Worm (Caenorhabditis elegans): ENCODE results near the gene F21D5.3.

The F21D5.3 gene

ce11 chrIV:8739294-8739693 lies 8.7 kb downstream of the F21D5.3 start, which contains the start of gene F21D5.5:
Gene F21D5.5 (minus strand): TSS chrIV:8739394.
- TF ChIP-seq sem-2 (GFP tag; optimal IDR thresholded peaks at IDR 0.05) (no peak), nhr-2 (tag; optimal IDR thresholded peaks at IDR 0.05) (no peak)

ce11 chrIV:8739926-8740325 lies 9.3 kb downstream of the F21D5.3 start, which contains the start of gene mrps-33:
Gene mrps-33 (minus strand): TSS chrIV:8740026.
- TF ChIP-seq nhr-28 (tag; optimal IDR thresholded peaks at IDR 0.05) (no peak), nhr-2 (tag; optimal IDR thresholded peaks at IDR 0.05) (no peak), elt-1 (tag; optimal IDR thresholded peaks at IDR 0.05; ENCODE audit: borderline replicate concordance, insufficient read depth) (no peak), sem-2 (GFP tag; optimal IDR thresholded peaks at IDR 0.05) (no peak), unc-39 (tag; optimal IDR thresholded peaks at IDR 0.05) (no peak), pha-4 (tag; optimal IDR thresholded peaks at IDR 0.05) (no peak), ztf-11 (tag; optimal IDR thresholded peaks at IDR 0.05) (no peak)

ce11 chrIV:8740952-8741438 lies 10.4 kb downstream of the F21D5.3 start, which contains the start of gene F21D5.6:
Gene F21D5.6 (minus strand): TSS chrIV:8741388.
- no peak for TF ChIP-seq zip-8 (tag; optimal IDR thresholded peaks at IDR 0.05)
- TF ChIP-seq lin-13 (tag; optimal IDR thresholded peaks at IDR 0.05), result no peak
- TF ChIP-seq ces-1 (GFP tag; optimal IDR thresholded peaks at IDR 0.05), result no peak
- no peak for TF ChIP-seq pha-4 (tag; optimal IDR thresholded peaks at IDR 0.05)
- no peak for TF ChIP-seq blmp-1 (tag; optimal IDR thresholded peaks at IDR 0.05)
- no peak for TF ChIP-seq snpc-4 (tag; optimal IDR thresholded peaks at IDR 0.05)

- TF ChIP-seq pha-4 (tag; optimal IDR thresholded peaks at IDR 0.05) (peak; percentile 36), ztf-11 (tag; optimal IDR thresholded peaks at IDR 0.05) (no peak), snpc-4 (tag; optimal IDR thresholded peaks at IDR 0.05) (no peak), sem-2 (GFP tag; optimal IDR thresholded peaks at IDR 0.05) (no peak), mep-1 (tag; optimal IDR thresholded peaks at IDR 0.05) (peak; percentile 49), nhr-237 (tag; optimal IDR thresholded peaks at IDR 0.05) (peak; percentile 33), lsy-2 (tag; optimal IDR thresholded peaks at IDR 0.05) (peak; percentile 65), mab-5 (tag; optimal IDR thresholded peaks at IDR 0.05) (no peak), sptf-1 (tag; optimal IDR thresholded peaks at IDR 0.05) (peak; percentile 31), ces-1 (GFP tag; optimal IDR thresholded peaks at IDR 0.05) (peak; percentile 28), lin-13 (tag; optimal IDR thresholded peaks at IDR 0.05) (peak; percentile 1), nhr-28 (tag; optimal IDR thresholded peaks at IDR 0.05) (no peak), nhr-76 (tag; optimal IDR thresholded peaks at IDR 0.05) (no peak)
Observed at ce11 chrIV:8743654-8744332, 13.2 kb downstream of the F21D5.3 start, which contains the start of gene F21D5.7. Gene F21D5.7 (minus strand): TSS chrIV:8743704.

- TF ChIP-seq nhr-28 (tag; optimal IDR thresholded peaks at IDR 0.05) (no peak), lin-13 (tag; optimal IDR thresholded peaks at IDR 0.05) (no peak), M03D4.4 (tag; optimal IDR thresholded peaks at IDR 0.05) (no peak), elt-3 (tag; optimal IDR thresholded peaks at IDR 0.05) (no peak), unc-39 (tag; optimal IDR thresholded peaks at IDR 0.05) (no peak), ham-2 (GFP tag; optimal IDR thresholded peaks at IDR 0.05) (no peak), ceh-43 (GFP tag; optimal IDR thresholded peaks at IDR 0.05) (no peak), pha-4 (tag; optimal IDR thresholded peaks at IDR 0.05) (no peak), mab-5 (tag; optimal IDR thresholded peaks at IDR 0.05) (no peak), nhr-76 (tag; optimal IDR thresholded peaks at IDR 0.05) (no peak), unc-120 (tag; optimal IDR thresholded peaks at IDR 0.05; ENCODE audit: poor library complexity, severe bottlenecking) (no peak), zip-8 (tag; optimal IDR thresholded peaks at IDR 0.05) (no peak), sptf-1 (tag; optimal IDR thresholded peaks at IDR 0.05) (no peak)
Observed at ce11 chrIV:8745591-8746302, 15.1 kb downstream of the F21D5.3 start, which contains the start of the genes F20C5.7 and parg-1. Gene F20C5.7 (minus strand): TSS chrIV:8745691. Gene parg-1 (plus strand): TSS chrIV:8746252.

ce11 chrIV:8748967-8749366 lies 18.4 kb downstream of the F21D5.3 start:
- TF ChIP-seq hlh-1 (tag; optimal IDR thresholded peaks at IDR 0.05), result no peak
- no peak for TF ChIP-seq nhr-76 (tag; optimal IDR thresholded peaks at IDR 0.05)
- no peak for TF ChIP-seq lin-32 (GFP tag; optimal IDR thresholded peaks at IDR 0.05)
- no peak for TF ChIP-seq ceh-39 (tag; optimal IDR thresholded peaks at IDR 0.05)
- no peak for TF ChIP-seq bed-3 (GFP tag; optimal IDR thresholded peaks at IDR 0.05)
- TF ChIP-seq ham-2 (GFP tag; optimal IDR thresholded peaks at IDR 0.05), result no peak
- no peak for TF ChIP-seq nhr-2 (tag; optimal IDR thresholded peaks at IDR 0.05)
- TF ChIP-seq flh-1 (GFP tag; optimal IDR thresholded peaks at IDR 0.05), result no peak
- TF ChIP-seq cnd-1 (tag; optimal IDR thresholded peaks at IDR 0.05), result no peak
- TF ChIP-seq ceh-83 (GFP tag; optimal IDR thresholded peaks at IDR 0.05), result no peak
- no peak for TF ChIP-seq zip-8 (tag; optimal IDR thresholded peaks at IDR 0.05)
- no peak for TF ChIP-seq nhr-28 (tag; optimal IDR thresholded peaks at IDR 0.05)
- TF ChIP-seq elt-3 (tag; optimal IDR thresholded peaks at IDR 0.05), result no peak
- TF ChIP-seq pha-4 (tag; optimal IDR thresholded peaks at IDR 0.05), result no peak
- TF ChIP-seq ztf-11 (tag; optimal IDR thresholded peaks at IDR 0.05), result no peak
